Fruit fly (Drosophila melanogaster): ENCODE results near the gene Tob.

DNA sequence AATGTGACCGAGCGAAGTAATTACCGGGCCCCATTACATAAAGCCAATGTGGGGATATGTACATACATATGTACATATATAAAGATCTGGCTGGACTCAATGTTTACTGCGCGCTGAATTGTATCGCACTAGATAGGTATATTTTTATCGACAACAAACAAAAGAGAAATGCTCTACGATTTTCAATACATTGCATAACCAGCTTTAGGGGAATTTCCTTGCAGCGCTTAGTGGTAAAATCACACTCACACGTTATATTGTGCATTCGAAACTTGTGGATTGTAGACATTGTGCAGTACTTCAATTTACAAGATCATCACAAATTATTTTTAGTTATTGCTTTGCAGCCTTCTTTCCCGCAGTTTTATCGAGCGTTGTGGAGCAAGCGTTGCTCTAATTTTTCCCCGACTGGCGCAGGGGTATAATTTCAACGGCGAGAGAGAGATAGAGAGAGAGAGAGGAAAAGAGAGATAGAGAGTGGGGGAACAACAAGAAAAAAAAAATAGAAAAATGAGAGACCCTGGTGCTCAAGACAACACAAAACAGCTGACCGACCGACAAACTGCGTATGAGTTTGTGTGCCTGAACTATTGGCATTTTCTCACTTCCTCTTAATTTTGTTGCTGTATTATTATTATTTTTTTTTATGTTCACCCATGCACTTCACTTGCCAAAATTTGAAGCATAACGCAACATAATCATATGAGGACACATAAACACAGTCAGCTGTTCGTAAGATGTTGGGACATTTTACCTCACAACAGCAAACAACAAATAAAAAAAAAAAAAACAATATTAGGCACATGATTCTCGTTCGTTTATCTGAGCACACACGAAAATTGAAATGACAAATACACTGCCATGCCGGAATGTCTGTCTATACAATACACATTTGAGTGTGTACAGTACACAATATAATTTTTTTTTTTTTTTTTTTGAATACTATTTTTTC, 2.0 kb downstream of the Tob start:
- no peak for TF ChIP-seq dsf (GFP tag; optimal IDR thresholded peaks at IDR 0.05; ENCODE audit: borderline replicate concordance)
- TF ChIP-seq Dfd (GFP tag; optimal IDR thresholded peaks at IDR 0.05) = no peak
- TF ChIP-seq lola (GFP tag; optimal IDR thresholded peaks at IDR 0.05) = no peak
- TF ChIP-seq br (GFP tag; optimal IDR thresholded peaks at IDR 0.05) = no peak
- no peak for TF ChIP-seq psq (GFP tag; optimal IDR thresholded peaks at IDR 0.05)
- TF ChIP-seq Hr78 (GFP tag; optimal IDR thresholded peaks at IDR 0.05) = no peak
- no peak for TF ChIP-seq HLH106 (tag; optimal IDR thresholded peaks at IDR 0.05)
- no peak for TF ChIP-seq pan (optimal IDR thresholded peaks at IDR 0.05)
- TF ChIP-seq brk (GFP tag; optimal IDR thresholded peaks at IDR 0.05) = no peak
- no peak for TF ChIP-seq tai (GFP tag; optimal IDR thresholded peaks at IDR 0.05)
